Fruit fly (Drosophila melanogaster) whole organism, embryonic: Measurements from ENCODE around the gene crm.
A peak's percentile ranks its signal among the peaks of the same experiment; 100 is the strongest.

Experiments
- C15 ChIP-seq: fragments of 200-800 bp; sonication (Bioruptor generic); IDR thresholded peaks from 3 replicates; pipeline ENCODE4 v1.3.6; 2022; ENCODE audit warnings: missing biosample characterization, missing genetic modification characterization
- CG10209 ChIP-seq: fragments of 200-800 bp; sonication (Bioruptor generic); optimal IDR thresholded peaks from 3 replicates; lab custom pipeline; 2017; ENCODE audit warnings: missing biosample characterization, mild to moderate bottlenecking, missing genetic modification characterization, missing genetic modification reagents
- CG10267 ChIP-seq: fragments of 200-800 bp; sonication (Bioruptor generic); optimal IDR thresholded peaks from 2 replicates; lab custom pipeline; 2018; ENCODE audit warnings: missing biosample characterization, mild to moderate bottlenecking, missing genetic modification characterization, moderate library complexity
- CG10321 ChIP-seq: fragments of 200-800 bp; sonication (Bioruptor generic); IDR thresholded peaks from 2 replicates; pipeline ENCODE4 v1.3.6; 2022; ENCODE audit warnings: missing biosample characterization, missing genetic modification characterization
- CG10366 ChIP-seq: fragments of 200-800 bp; sonication (Bioruptor generic); IDR thresholded peaks from 2 replicates; pipeline ENCODE4 v1.3.6; 2022; ENCODE audit warnings: missing biosample characterization, missing genetic modification characterization
- CG11504 ChIP-seq: fragments of 200-800 bp; sonication (Bioruptor generic); optimal IDR thresholded peaks from 3 replicates; lab custom pipeline; 2019; ENCODE audit warnings: missing biosample characterization, mild to moderate bottlenecking, missing genetic modification characterization, moderate library complexity
- CG12219 ChIP-seq: fragments of 200-800 bp; sonication (Bioruptor generic); optimal IDR thresholded peaks from 3 replicates; lab custom pipeline; 2018; ENCODE audit warnings: missing biosample characterization, mild to moderate bottlenecking, missing genetic modification characterization
- CG13424 ChIP-seq: fragments of 200-800 bp; sonication (Bioruptor generic); optimal IDR thresholded peaks from 2 replicates; lab custom pipeline; 2019; ENCODE audit warnings: missing biosample characterization, mild to moderate bottlenecking, missing genetic modification characterization, moderate library complexity
- CG13624 ChIP-seq: fragments of 200-800 bp; sonication (Bioruptor generic); optimal IDR thresholded peaks from 2 replicates; lab custom pipeline; 2016; ENCODE audit warnings: missing biosample characterization, missing genetic modification characterization
- CG13894 ChIP-seq: fragments of 200-800 bp; sonication (Bioruptor generic); optimal IDR thresholded peaks from 3 replicates; lab custom pipeline; 2018; ENCODE audit warnings: missing biosample characterization, mild to moderate bottlenecking, missing genetic modification characterization, moderate library complexity
- CG17385 ChIP-seq: fragments of 200-800 bp; sonication (Bioruptor generic); optimal IDR thresholded peaks from 3 replicates; lab custom pipeline; 2018; ENCODE audit warnings: missing biosample characterization, mild to moderate bottlenecking, missing genetic modification characterization
- CG17829 ChIP-seq: fragments of 200-800 bp; optimal IDR thresholded peaks from 2 replicates; lab custom pipeline; 2019; ENCODE audit warnings: missing biosample characterization, mild to moderate bottlenecking, missing genetic modification characterization, moderate library complexity
- CG3065 ChIP-seq: fragments of 200-800 bp; sonication (Bioruptor generic); optimal IDR thresholded peaks from 2 replicates; lab custom pipeline; 2016; ENCODE audit warnings: missing biosample characterization, missing genetic modification characterization
- CG4328 ChIP-seq: fragments of 200-800 bp; sonication (Bioruptor generic); optimal IDR thresholded peaks from 3 replicates; lab custom pipeline; 2017; ENCODE audit warnings: missing biosample characterization, missing genetic modification reagents, missing genetic modification characterization
- CG4820 ChIP-seq: fragments of 200-800 bp; sonication (Bioruptor generic); optimal IDR thresholded peaks from 3 replicates; lab custom pipeline; 2016; ENCODE audit warnings: missing biosample characterization, missing genetic modification characterization
- CG6272 ChIP-seq: fragments of 200-800 bp; sonication (Bioruptor generic); IDR thresholded peaks from 2 replicates; pipeline ENCODE4 v1.3.6; 2022; ENCODE audit warnings: missing biosample characterization, missing genetic modification characterization
- CG6654 ChIP-seq: fragments of 200-800 bp; sonication (Bioruptor generic); optimal IDR thresholded peaks from 2 replicates; lab custom pipeline; 2017; ENCODE audit warnings: missing biosample characterization, mild to moderate bottlenecking, missing genetic modification characterization
- CG7556 ChIP-seq: fragments of 200-800 bp; sonication (Bioruptor generic); optimal IDR thresholded peaks from 2 replicates; lab custom pipeline; 2017; ENCODE audit warnings: missing biosample characterization, mild to moderate bottlenecking, missing genetic modification characterization
- CG8359 ChIP-seq: fragments of 200-800 bp; sonication (Bioruptor generic); optimal IDR thresholded peaks from 2 replicates; lab custom pipeline; 2017; ENCODE audit warnings: missing biosample characterization, mild to moderate bottlenecking, missing genetic modification characterization, borderline replicate concordance
- CTCF ChIP-seq: fragments of 200-800 bp; sonication (Bioruptor generic); optimal IDR thresholded peaks from 2 replicates; lab custom pipeline; 2017; ENCODE audit warnings: missing biosample characterization, mild to moderate bottlenecking, missing genetic modification characterization, moderate library complexity
- Camta ChIP-seq: fragments of 200-800 bp; sonication (Bioruptor generic); optimal IDR thresholded peaks from 2 replicates; lab custom pipeline; 2016; ENCODE audit warnings: missing biosample characterization, missing genetic modification characterization
- Dip3 ChIP-seq: fragments of 200-800 bp; sonication (Bioruptor generic); optimal IDR thresholded peaks from 3 replicates; lab custom pipeline; 2016; ENCODE audit warnings: missing biosample characterization, missing genetic modification characterization
- Elba2 ChIP-seq: fragments of 200-800 bp; sonication (Bioruptor generic); optimal IDR thresholded peaks from 3 replicates; lab custom pipeline; 2016; ENCODE audit warnings: missing biosample characterization, missing genetic modification characterization
- Fer3 ChIP-seq: fragments of 200-800 bp; sonication (Bioruptor generic); optimal IDR thresholded peaks from 2 replicates; lab custom pipeline; 2018; ENCODE audit warnings: missing biosample characterization, mild to moderate bottlenecking, missing genetic modification characterization, moderate library complexity
- Gug ChIP-seq: fragments of 200-800 bp; sonication (Bioruptor generic); IDR thresholded peaks from 4 replicates; pipeline ENCODE4 v1.3.6; 2022; ENCODE audit warnings: missing biosample characterization, missing genetic modification characterization
- HLHmδ ChIP-seq: fragments of 200-800 bp; sonication (Bioruptor generic); optimal IDR thresholded peaks from 2 replicates; lab custom pipeline; 2018; ENCODE audit warnings: missing biosample characterization, mild to moderate bottlenecking, missing genetic modification characterization, moderate library complexity
- Hr3 ChIP-seq: fragments of 200-800 bp; sonication (Bioruptor generic); optimal IDR thresholded peaks from 3 replicates; lab custom pipeline; 2016; ENCODE audit warnings: missing biosample characterization, missing genetic modification characterization
- Lhr ChIP-seq: fragments of 200-800 bp; sonication (Bioruptor generic); optimal IDR thresholded peaks from 3 replicates; lab custom pipeline; 2017; ENCODE audit warnings: mild to moderate bottlenecking, missing biosample characterization, missing genetic modification reagents, missing genetic modification characterization
- Lpt ChIP-seq: fragments of >200 bp; optimal IDR thresholded peaks from 2 replicates; lab custom pipeline; 2018; ENCODE audit warnings: missing biosample characterization, missing genetic modification characterization
- Meics ChIP-seq: fragments of 200-800 bp; sonication (Bioruptor generic); optimal IDR thresholded peaks from 2 replicates; lab custom pipeline; 2017; ENCODE audit warnings: missing biosample characterization, mild to moderate bottlenecking, missing genetic modification characterization
- Opbp ChIP-seq: fragments of 200-800 bp; sonication (Bioruptor generic); IDR thresholded peaks from 3 replicates; pipeline ENCODE4 v1.3.6; 2022; ENCODE audit warnings: missing biosample characterization, missing genetic modification characterization; ENCODE audit not compliant: partially characterized antibody
- PHDP ChIP-seq: fragments of 200-800 bp; sonication (Bioruptor generic); optimal IDR thresholded peaks from 3 replicates; lab custom pipeline; 2018; ENCODE audit warnings: missing biosample characterization, mild to moderate bottlenecking, missing genetic modification characterization, moderate library complexity
- Ptx1 ChIP-seq: fragments of 200-800 bp; sonication (Bioruptor generic); IDR thresholded peaks from 2 replicates; pipeline ENCODE4 v1.3.6; 2022; ENCODE audit warnings: missing biosample characterization, missing genetic modification characterization
- Rx ChIP-seq: fragments of 200-800 bp; sonication (Bioruptor generic); IDR thresholded peaks from 2 replicates; pipeline ENCODE4 v1.3.6; 2022; ENCODE audit warnings: missing biosample characterization, missing genetic modification characterization
- Stat92E ChIP-seq, 3 experiments: fragments of >200 bp in 2 of 3; fragments of 200-800 bp in 1 of 3; sonication (Bioruptor generic) in 1 of 3; optimal IDR thresholded peaks; 2 replicates each; lab custom pipeline; 2017 to 2019; ENCODE audit warnings: missing biosample characterization in 3 of 3, missing genetic modification characterization in 3 of 3, mild to moderate bottlenecking in 1 of 3, moderate library complexity in 1 of 3
- Xbp1 ChIP-seq: fragments of 200-800 bp; sonication (Bioruptor generic); optimal IDR thresholded peaks from 3 replicates; lab custom pipeline; 2016; ENCODE audit warnings: missing biosample characterization, mild to moderate bottlenecking, missing genetic modification characterization
- aop ChIP-seq: fragments of 200-800 bp; sonication (Bioruptor generic); IDR thresholded peaks from 2 replicates; pipeline ENCODE4 v1.3.6; 2022; ENCODE audit warnings: missing biosample characterization, missing genetic modification characterization
- ase ChIP-seq: fragments of 200-800 bp; sonication (Bioruptor generic); IDR thresholded peaks from 3 replicates; pipeline ENCODE4 v1.3.6; 2022; ENCODE audit warnings: missing biosample characterization, missing genetic modification characterization
- cg ChIP-seq: fragments of 200-800 bp; sonication (Bioruptor generic); optimal IDR thresholded peaks from 3 replicates; lab custom pipeline; 2019; ENCODE audit warnings: missing biosample characterization, mild to moderate bottlenecking, missing genetic modification characterization, moderate library complexity
- chm ChIP-seq: fragments of 200-800 bp; sonication (Bioruptor generic); IDR thresholded peaks from 2 replicates; pipeline ENCODE4 v1.3.6; 2022; ENCODE audit warnings: missing biosample characterization, missing genetic modification characterization
- eyg ChIP-seq: fragments of 200-800 bp; sonication (Bioruptor generic); optimal IDR thresholded peaks from 3 replicates; lab custom pipeline; 2016; ENCODE audit warnings: missing biosample characterization, missing genetic modification characterization
- her ChIP-seq: fragments of 200-800 bp; sonication (Bioruptor generic); optimal IDR thresholded peaks from 2 replicates; lab custom pipeline; 2016; ENCODE audit warnings: missing biosample characterization, missing genetic modification characterization
- lmd ChIP-seq: fragments of 200-800 bp; sonication (Bioruptor generic); IDR thresholded peaks from 2 replicates; pipeline ENCODE4 v1.3.6; 2022; ENCODE audit warnings: missing biosample characterization, missing genetic modification characterization
- maf-S ChIP-seq: fragments of 200-800 bp; sonication (Bioruptor generic); optimal IDR thresholded peaks from 2 replicates; lab custom pipeline; 2016; ENCODE audit warnings: missing biosample characterization, missing genetic modification characterization
- nom ChIP-seq: fragments of 200-800 bp; sonication (Bioruptor generic); optimal IDR thresholded peaks from 2 replicates; lab custom pipeline; 2017; ENCODE audit warnings: missing biosample characterization, missing genetic modification characterization, mild to moderate bottlenecking, moderate library complexity, missing genetic modification reagents
- onecut ChIP-seq: fragments of 200-800 bp; sonication (Bioruptor generic); IDR thresholded peaks from 2 replicates; pipeline ENCODE4 v1.3.6; 2022; ENCODE audit warnings: missing biosample characterization, missing genetic modification characterization
- pita ChIP-seq: fragments of 200-800 bp; sonication (Bioruptor generic); optimal IDR thresholded peaks from 2 replicates; lab custom pipeline; 2017; ENCODE audit warnings: missing biosample characterization, mild to moderate bottlenecking, missing genetic modification characterization
- sim ChIP-seq: fragments of 200-800 bp; sonication (Bioruptor generic); IDR thresholded peaks from 2 replicates; pipeline ENCODE4 v1.3.6; 2022; ENCODE audit warnings: missing biosample characterization, missing genetic modification characterization
- stc ChIP-seq: fragments of 200-800 bp; sonication (Bioruptor generic); IDR thresholded peaks from 2 replicates; pipeline ENCODE4 v1.3.6; 2022; ENCODE audit warnings: missing biosample characterization, missing genetic modification characterization
- stwl ChIP-seq: fragments of 200-800 bp; sonication (Bioruptor generic); optimal IDR thresholded peaks from 3 replicates; lab custom pipeline; 2018; ENCODE audit warnings: missing biosample characterization, mild to moderate bottlenecking, missing genetic modification characterization, moderate library complexity
- sug ChIP-seq: fragments of 200-800 bp; optimal IDR thresholded peaks from 2 replicates; lab custom pipeline; 2019; ENCODE audit warnings: missing biosample characterization, mild to moderate bottlenecking, missing genetic modification characterization, moderate library complexity
- trem ChIP-seq: fragments of 200-800 bp; optimal IDR thresholded peaks from 3 replicates; lab custom pipeline; 2019; ENCODE audit warnings: missing biosample characterization, mild to moderate bottlenecking, missing genetic modification characterization, moderate library complexity

crm gene

dm6 chrX:2732127-2732526 is 6.4 kb downstream of the crm start, which contains the start of the genes ttm50 and CG2712 (continued):
- no peak for TF ChIP-seq CG12219 (GFP tag; lab: Kevin White, UChicago)
- peak; percentile 71 for TF ChIP-seq Ptx1 (GFP tag; lab: Robert Waterston, UW)
- TF ChIP-seq Opbp (GFP tag; lab: Robert Waterston, UW), result no peak
- TF ChIP-seq CG10267 (tag; lab: Kevin White, UChicago), result peak; percentile 59
- no peak for TF ChIP-seq Camta (GFP tag; lab: Kevin White, UChicago)
- no peak for TF ChIP-seq chm
- no peak for TF ChIP-seq CG10209 (GFP tag; lab: Kevin White, UChicago)
- TF ChIP-seq PHDP (tag; lab: Kevin White, UChicago), result no peak
- no peak for TF ChIP-seq Stat92E (GFP tag; optimal IDR thresholded peaks at IDR 0.05; lab: Kevin White, UChicago)
- TF ChIP-seq CG7556, result peak; percentile 48
- TF ChIP-seq Elba2 (GFP tag; lab: Kevin White, UChicago), result no peak
- TF ChIP-seq Meics (GFP tag; lab: Kevin White, UChicago), result peak; percentile 68
- TF ChIP-seq Gug (GFP tag; lab: Robert Waterston, UW), result peak; percentile 30; the same call in 1 of the 4 replicates
- TF ChIP-seq CG17385 (GFP tag; lab: Kevin White, UChicago), result no peak
- TF ChIP-seq CTCF (GFP tag; lab: Kevin White, UChicago), result no peak
- TF ChIP-seq CG3065 (GFP tag; lab: Kevin White, UChicago), result no peak
- TF ChIP-seq CG10321 (GFP tag; lab: Robert Waterston, UW), result no peak
- TF ChIP-seq cg (GFP tag; lab: Kevin White, UChicago), result no peak
- peak; percentile 31 for TF ChIP-seq CG4328 (GFP tag; lab: Kevin White, UChicago)
- 0 out of 2 replicates have a peak, but pooled peaks have one; percentile 20 for TF ChIP-seq Rx (GFP tag; lab: Robert Waterston, UW)
- no peak; the same call in 1 of the 2 replicates for TF ChIP-seq CG10366 (GFP tag; lab: Robert Waterston, UW)
- no peak for TF ChIP-seq Lhr (GFP tag; lab: Kevin White, UChicago)
- TF ChIP-seq pita (GFP tag; lab: Kevin White, UChicago), result no peak
- TF ChIP-seq CG11504 (tag; lab: Kevin White, UChicago), result no peak
- TF ChIP-seq CG6654 (GFP tag; lab: Kevin White, UChicago), result no peak
- peak; percentile 58; the same call in 1 of the 2 replicates for TF ChIP-seq lmd (GFP tag; lab: Robert Waterston, UW)
- TF ChIP-seq Hr3, result peak; percentile 54
- TF ChIP-seq stc (GFP tag; lab: Robert Waterston, UW), result no peak
- no peak for TF ChIP-seq sim
- peak; percentile 14 for TF ChIP-seq stwl (tag; lab: Kevin White, UChicago)
- TF ChIP-seq Lpt (GFP tag; lab: Kevin White, UChicago), result no peak
- TF ChIP-seq ase (GFP tag; lab: Robert Waterston, UW), result 0 out of 3 replicates have a peak, but pooled peaks have one; percentile 32
- no peak for TF ChIP-seq her (GFP tag; lab: Kevin White, UChicago)
- peak; percentile 34 for TF ChIP-seq nom (GFP tag; lab: Kevin White, UChicago)
- peak; percentile 79 for TF ChIP-seq sug (tag; lab: Kevin White, UChicago)
- no peak for TF ChIP-seq maf-S (GFP tag; lab: Kevin White, UChicago)
- no peak for TF ChIP-seq eyg (GFP tag; lab: Kevin White, UChicago)
- peak; percentile 44 for TF ChIP-seq Fer3 (tag; lab: Kevin White, UChicago)
- peak; percentile 51; the same call in 1 of the 2 replicates for TF ChIP-seq CG6272 (GFP tag; lab: Robert Waterston, UW)
- no peak for TF ChIP-seq CG13624
- TF ChIP-seq CG13424 (tag; lab: Kevin White, UChicago), result peak; percentile 73
- TF ChIP-seq Xbp1 (GFP tag; lab: Kevin White, UChicago), result peak; percentile 70
- TF ChIP-seq C15 (GFP tag; lab: Robert Waterston, UW), result 0 out of 3 replicates have a peak, but pooled peaks have one; percentile 40
- peak; percentile 5 for TF ChIP-seq CG4820
- TF ChIP-seq CG8359 (GFP tag; lab: Kevin White, UChicago), result no peak
- no peak for TF ChIP-seq aop (GFP tag; lab: Robert Waterston, UW)
- TF ChIP-seq onecut (GFP tag; lab: Robert Waterston, UW), result no peak
- TF ChIP-seq HLHmδ (GFP tag; lab: Kevin White, UChicago), result no peak
- TF ChIP-seq CG13894 (tag; lab: Kevin White, UChicago), result no peak
- peak; percentile 61 for TF ChIP-seq CG17829 (tag; lab: Kevin White, UChicago)
- TF ChIP-seq trem (tag; lab: Kevin White, UChicago), result peak; percentile 67
- no peak for TF ChIP-seq Dip3
